Fruit fly (Drosophila melanogaster) whole organism, embryonic: ENCODE data around the gene Hr38.

Experiments used
- CG10147 ChIP-seq: fragments of 200-800 bp; sonication (Bioruptor generic); optimal IDR thresholded peaks from 2 replicates; lab custom pipeline; 2019; ENCODE audit warnings: missing biosample characterization, mild to moderate bottlenecking, missing genetic modification characterization, moderate library complexity
- CG10959 ChIP-seq: fragments of 200-800 bp; sonication (Bioruptor generic); IDR thresholded peaks from 2 replicates; pipeline ENCODE4 v1.3.6; 2022; ENCODE audit warnings: missing biosample characterization, missing genetic modification characterization
- CG10979 ChIP-seq: fragments of 200-800 bp; sonication (Bioruptor generic); optimal IDR thresholded peaks from 2 replicates; lab custom pipeline; 2018; ENCODE audit warnings: missing biosample characterization, mild to moderate bottlenecking, missing genetic modification characterization, moderate library complexity
- CG12299 ChIP-seq: fragments of 200-800 bp; sonication (Bioruptor generic); optimal IDR thresholded peaks from 2 replicates; lab custom pipeline; 2018; ENCODE audit warnings: missing biosample characterization, mild to moderate bottlenecking, missing genetic modification characterization
- CG12659 ChIP-seq: fragments of 200-800 bp; sonication (Bioruptor generic); optimal IDR thresholded peaks from 3 replicates; lab custom pipeline; 2017; ENCODE audit warnings: mild to moderate bottlenecking, missing biosample characterization, missing genetic modification reagents, missing genetic modification characterization
- CG13624 ChIP-seq: fragments of 200-800 bp; sonication (Bioruptor generic); optimal IDR thresholded peaks from 2 replicates; lab custom pipeline; 2016; ENCODE audit warnings: missing biosample characterization, missing genetic modification characterization
- CG14860 ChIP-seq: fragments of 200-800 bp; sonication (Bioruptor generic); IDR thresholded peaks from 3 replicates; pipeline ENCODE4 v1.3.6; 2022; ENCODE audit warnings: missing biosample characterization, missing genetic modification characterization; ENCODE audit not compliant: partially characterized antibody
- CG14965 ChIP-seq: fragments of 200-800 bp; sonication (Bioruptor generic); optimal IDR thresholded peaks from 2 replicates; lab custom pipeline; 2016; ENCODE audit warnings: missing biosample characterization, missing genetic modification characterization, borderline replicate concordance
- CG15601 ChIP-seq: fragments of 200-800 bp; sonication (Bioruptor generic); optimal IDR thresholded peaks from 3 replicates; lab custom pipeline; 2019; ENCODE audit warnings: missing biosample characterization, mild to moderate bottlenecking, missing genetic modification characterization, moderate library complexity
- CG1602 ChIP-seq: fragments of 200-800 bp; sonication (Bioruptor generic); optimal IDR thresholded peaks from 3 replicates; lab custom pipeline; 2016; ENCODE audit warnings: missing biosample characterization, missing genetic modification characterization
- CG16779 ChIP-seq: fragments of 200-800 bp; sonication (Bioruptor generic); IDR thresholded peaks from 2 replicates; pipeline ENCODE4 v1.3.6; 2022; ENCODE audit warnings: missing biosample characterization, missing genetic modification characterization
- CG2678 ChIP-seq: fragments of 200-800 bp; sonication (Bioruptor generic); optimal IDR thresholded peaks from 3 replicates; lab custom pipeline; 2019; ENCODE audit warnings: missing biosample characterization, mild to moderate bottlenecking, missing genetic modification characterization, moderate library complexity
- CG3281 ChIP-seq: fragments of 200-800 bp; sonication (Bioruptor generic); optimal IDR thresholded peaks from 3 replicates; lab custom pipeline; 2017; ENCODE audit warnings: missing biosample characterization, mild to moderate bottlenecking, missing genetic modification characterization
- CG3407 ChIP-seq: fragments of 200-800 bp; sonication (Bioruptor generic); optimal IDR thresholded peaks from 2 replicates; lab custom pipeline; 2018; ENCODE audit warnings: missing biosample characterization, mild to moderate bottlenecking, missing genetic modification characterization
- CG3995 ChIP-seq: fragments of 200-800 bp; sonication (Bioruptor generic); optimal IDR thresholded peaks from 3 replicates; lab custom pipeline; 2016; ENCODE audit warnings: missing biosample characterization, missing genetic modification characterization
- CG4360 ChIP-seq: fragments of 200-800 bp; sonication (Bioruptor generic); IDR thresholded peaks from 2 replicates; pipeline ENCODE4 v1.3.6; 2022; ENCODE audit warnings: missing biosample characterization, missing genetic modification characterization
- CG6689 ChIP-seq: fragments of 200-800 bp; sonication (Bioruptor generic); IDR thresholded peaks from 2 replicates; pipeline ENCODE4 v1.3.6; 2022; ENCODE audit warnings: missing biosample characterization, missing genetic modification characterization
- CG7786 ChIP-seq: fragments of 200-800 bp; sonication (Bioruptor generic); optimal IDR thresholded peaks from 2 replicates; lab custom pipeline; 2016; ENCODE audit warnings: missing biosample characterization, missing genetic modification characterization
- CG7928 ChIP-seq: fragments of 200-800 bp; sonication (Bioruptor generic); optimal IDR thresholded peaks from 2 replicates; lab custom pipeline; 2017; ENCODE audit warnings: missing biosample characterization, mild to moderate bottlenecking, missing genetic modification characterization
- CG8359 ChIP-seq: fragments of 200-800 bp; sonication (Bioruptor generic); optimal IDR thresholded peaks from 2 replicates; lab custom pipeline; 2017; ENCODE audit warnings: missing biosample characterization, mild to moderate bottlenecking, missing genetic modification characterization, borderline replicate concordance
- Deaf1 ChIP-seq: fragments of 200-800 bp; optimal IDR thresholded peaks from 3 replicates; lab custom pipeline; 2019; ENCODE audit warnings: missing biosample characterization, mild to moderate bottlenecking, missing genetic modification characterization, moderate library complexity
- Doc2 ChIP-seq: fragments of 200-800 bp; sonication (Bioruptor generic); IDR thresholded peaks from 2 replicates; pipeline ENCODE4 v1.3.6; 2022; ENCODE audit warnings: missing biosample characterization, missing genetic modification characterization
- Dp ChIP-seq: fragments of 200-800 bp; sonication (Bioruptor generic); optimal IDR thresholded peaks from 2 replicates; lab custom pipeline; 2018; ENCODE audit warnings: missing biosample characterization, mild to moderate bottlenecking, missing genetic modification characterization, moderate library complexity
- HHEX ChIP-seq: fragments of 200-800 bp; sonication (Bioruptor generic); optimal IDR thresholded peaks from 3 replicates; lab custom pipeline; 2017; ENCODE audit warnings: missing biosample characterization, mild to moderate bottlenecking, missing genetic modification characterization, missing genetic modification reagents
- Hey ChIP-seq: fragments of 200-800 bp; sonication (Bioruptor generic); optimal IDR thresholded peaks from 3 replicates; lab custom pipeline; 2018; ENCODE audit warnings: missing biosample characterization, mild to moderate bottlenecking, missing genetic modification characterization
- Hsf ChIP-seq: fragments of 200-800 bp; sonication (Bioruptor generic); optimal IDR thresholded peaks from 3 replicates; lab custom pipeline; 2016; ENCODE audit warnings: missing biosample characterization, missing genetic modification characterization
- Lhr ChIP-seq: fragments of 200-800 bp; sonication (Bioruptor generic); optimal IDR thresholded peaks from 3 replicates; lab custom pipeline; 2017; ENCODE audit warnings: mild to moderate bottlenecking, missing biosample characterization, missing genetic modification reagents, missing genetic modification characterization
- Myb ChIP-seq: fragments of 200-800 bp; sonication (Bioruptor generic); optimal IDR thresholded peaks from 2 replicates; lab custom pipeline; 2016; ENCODE audit warnings: missing biosample characterization, missing genetic modification characterization
- NC2α ChIP-seq: fragments of 200-800 bp; sonication (Bioruptor generic); optimal IDR thresholded peaks from 2 replicates; lab custom pipeline; 2016; ENCODE audit warnings: missing biosample characterization, missing genetic modification characterization
- Oaz ChIP-seq: fragments of 200-800 bp; sonication (Bioruptor generic); IDR thresholded peaks from 2 replicates; pipeline ENCODE4 v1.3.6; 2022; ENCODE audit warnings: missing biosample characterization, missing genetic modification characterization
- Sin3A ChIP-seq: fragments of >200 bp; optimal IDR thresholded peaks from 2 replicates; lab custom pipeline; 2018
- Six4 ChIP-seq: fragments of 200-800 bp; sonication (Bioruptor generic); optimal IDR thresholded peaks from 2 replicates; lab custom pipeline; 2016; ENCODE audit warnings: missing biosample characterization, missing genetic modification characterization
- Sry-δ ChIP-seq: fragments of 200-800 bp; sonication (Bioruptor generic); optimal IDR thresholded peaks from 2 replicates; lab custom pipeline; 2016; ENCODE audit warnings: missing biosample characterization, missing genetic modification characterization
- TFAM ChIP-seq: fragments of 200-800 bp; sonication (Bioruptor generic); optimal IDR thresholded peaks from 2 replicates; lab custom pipeline; 2017; ENCODE audit warnings: missing biosample characterization, missing genetic modification characterization, inconsistent platforms
- bigmax ChIP-seq: fragments of 200-800 bp; sonication (Bioruptor generic); optimal IDR thresholded peaks from 2 replicates; lab custom pipeline; 2018; ENCODE audit warnings: missing biosample characterization, mild to moderate bottlenecking, missing genetic modification characterization
- da ChIP-seq: fragments of 200-800 bp; sonication (Bioruptor generic); optimal IDR thresholded peaks from 2 replicates; lab custom pipeline; 2016; ENCODE audit warnings: missing biosample characterization, missing genetic modification characterization
- dati ChIP-seq: fragments of 200-800 bp; sonication (Bioruptor generic); IDR thresholded peaks from 2 replicates; pipeline ENCODE4 v1.3.6; 2022; ENCODE audit warnings: missing biosample characterization, missing genetic modification characterization
- ems ChIP-seq: fragments of 200-800 bp; sonication (Bioruptor generic); optimal IDR thresholded peaks from 3 replicates; lab custom pipeline; 2016; ENCODE audit warnings: missing biosample characterization, missing genetic modification characterization
- fd64A ChIP-seq: fragments of 200-800 bp; sonication (Bioruptor generic); optimal IDR thresholded peaks from 3 replicates; lab custom pipeline; 2018; ENCODE audit warnings: missing biosample characterization, mild to moderate bottlenecking, missing genetic modification characterization
- hbn ChIP-seq: fragments of 200-800 bp; sonication (Bioruptor generic); IDR thresholded peaks from 2 replicates; pipeline ENCODE4 v1.3.6; 2022; ENCODE audit warnings: missing biosample characterization, missing genetic modification characterization; ENCODE audit not compliant: partially characterized antibody
- lmd ChIP-seq: fragments of 200-800 bp; sonication (Bioruptor generic); IDR thresholded peaks from 2 replicates; pipeline ENCODE4 v1.3.6; 2022; ENCODE audit warnings: missing biosample characterization, missing genetic modification characterization
- nau ChIP-seq: fragments of 200-800 bp; sonication (Bioruptor generic); optimal IDR thresholded peaks from 3 replicates; lab custom pipeline; 2017; ENCODE audit warnings: missing biosample characterization, mild to moderate bottlenecking, missing genetic modification characterization, missing genetic modification reagents
- nerfin-2 ChIP-seq: fragments of 200-800 bp; sonication (Bioruptor generic); IDR thresholded peaks from 2 replicates; pipeline ENCODE4 v1.3.6; 2022; ENCODE audit warnings: missing biosample characterization, missing genetic modification characterization; ENCODE audit not compliant: partially characterized antibody
- peb ChIP-seq: fragments of 200-800 bp; sonication (Bioruptor generic); IDR thresholded peaks from 2 replicates; pipeline ENCODE4 v1.3.6; 2022; ENCODE audit warnings: missing biosample characterization, missing genetic modification characterization
- rib ChIP-seq: fragments of 200-800 bp; sonication (Bioruptor generic); IDR thresholded peaks from 2 replicates; pipeline ENCODE4 v1.3.6; 2022; ENCODE audit warnings: missing biosample characterization, missing genetic modification characterization
- tap ChIP-seq: fragments of 200-800 bp; optimal IDR thresholded peaks from 3 replicates; lab custom pipeline; 2019; ENCODE audit warnings: missing biosample characterization, mild to moderate bottlenecking, missing genetic modification characterization, moderate library complexity
- tup ChIP-seq: fragments of 200-800 bp; sonication (Bioruptor generic); optimal IDR thresholded peaks from 2 replicates; lab custom pipeline; 2016; ENCODE audit warnings: missing biosample characterization, mild to moderate bottlenecking, missing genetic modification characterization, moderate library complexity
- vfl ChIP-seq: fragments of 200-800 bp; sonication (Bioruptor generic); optimal IDR thresholded peaks from 2 replicates; lab custom pipeline; 2016; ENCODE audit warnings: missing biosample characterization, missing genetic modification characterization
- vnd ChIP-seq: fragments of 200-800 bp; sonication (Bioruptor generic); IDR thresholded peaks from 3 replicates; pipeline ENCODE4 v1.3.6; 2022; ENCODE audit warnings: missing biosample characterization, missing genetic modification characterization; ENCODE audit not compliant: partially characterized antibody

The Hr38 gene

dm6 chr2L:20714468-20715404 lies at the start of gene Hr38 (continued):
- TF ChIP-seq CG6689 (GFP tag; lab: Robert Waterston, UW), result no peak
- no peak for TF ChIP-seq NC2α
- TF ChIP-seq CG16779, result no peak
- TF ChIP-seq peb, result no peak
- TF ChIP-seq CG15601 (tag; lab: Kevin White, UChicago), result no peak
- TF ChIP-seq Sin3A (lab: Kevin White, UChicago), result no peak
- no peak for TF ChIP-seq CG10979
- no peak for TF ChIP-seq CG3995 (GFP tag; lab: Kevin White, UChicago)
- peak; percentile 36 for TF ChIP-seq CG13624 (GFP tag; lab: Kevin White, UChicago)
- TF ChIP-seq HHEX (GFP tag; lab: Kevin White, UChicago), result peak; percentile 43
- no peak for TF ChIP-seq CG12299 (tag; lab: Kevin White, UChicago)
- no peak for TF ChIP-seq TFAM (GFP tag; lab: Kevin White, UChicago)
- peak; percentile 26 for TF ChIP-seq nau (GFP tag; lab: Kevin White, UChicago)
- peak; percentile 29 for TF ChIP-seq CG10147 (GFP tag; lab: Kevin White, UChicago)
- peak; percentile 85 for TF ChIP-seq CG2678 (tag; lab: Kevin White, UChicago)
- TF ChIP-seq Lhr (GFP tag; lab: Kevin White, UChicago), result no peak
- no peak for TF ChIP-seq CG7928 (GFP tag; lab: Kevin White, UChicago)
- TF ChIP-seq CG3281, result peak; percentile 67
- peak; percentile 18 for TF ChIP-seq Six4 (GFP tag; lab: Kevin White, UChicago)
- no peak for TF ChIP-seq ems (GFP tag; lab: Kevin White, UChicago)
- no peak for TF ChIP-seq da (GFP tag; lab: Kevin White, UChicago)
- no peak for TF ChIP-seq Doc2 (GFP tag; lab: Robert Waterston, UW)
- TF ChIP-seq bigmax (GFP tag; lab: Kevin White, UChicago), result no peak
- TF ChIP-seq nerfin-2 (GFP tag; lab: Robert Waterston, UW), result no peak
- peak; percentile 34 for TF ChIP-seq CG12659 (GFP tag; lab: Kevin White, UChicago)
- TF ChIP-seq tup (GFP tag; lab: Kevin White, UChicago), result no peak
- no peak for TF ChIP-seq CG14860 (GFP tag; lab: Robert Waterston, UW)
- TF ChIP-seq CG7786 (GFP tag; lab: Kevin White, UChicago), result peak; percentile 42
- no peak for TF ChIP-seq CG10959 (GFP tag; lab: Robert Waterston, UW)
- no peak for TF ChIP-seq fd64A (GFP tag; lab: Kevin White, UChicago)
- peak; percentile 8 for TF ChIP-seq CG1602
- TF ChIP-seq Oaz (GFP tag; lab: Robert Waterston, UW), result no peak
- peak; percentile 97 for TF ChIP-seq Deaf1 (tag; lab: Kevin White, UChicago)
- no peak for TF ChIP-seq CG3407 (GFP tag; lab: Kevin White, UChicago)
- no peak for TF ChIP-seq Sry-δ (GFP tag; lab: Kevin White, UChicago)
- 0 out of 2 replicates have a peak, but pooled peaks have one; percentile 30 for TF ChIP-seq CG4360 (GFP tag; lab: Robert Waterston, UW)
- peak; percentile 51 for TF ChIP-seq Hsf
- TF ChIP-seq rib, result 0 out of 2 replicates have a peak, but pooled peaks have one; percentile 42
- no peak for TF ChIP-seq vfl (GFP tag; lab: Kevin White, UChicago)
- TF ChIP-seq hbn, result no peak
- TF ChIP-seq Dp (GFP tag; lab: Kevin White, UChicago), result no peak
- TF ChIP-seq Hey (tag; lab: Kevin White, UChicago), result no peak
- no peak for TF ChIP-seq dati (GFP tag; lab: Robert Waterston, UW)
- no peak for TF ChIP-seq CG8359
- no peak for TF ChIP-seq vnd
- no peak for TF ChIP-seq tap (tag; lab: Kevin White, UChicago)
- TF ChIP-seq Myb (GFP tag; lab: Kevin White, UChicago), result peak; percentile 37
- no peak for TF ChIP-seq CG14965 (GFP tag; lab: Kevin White, UChicago)
- TF ChIP-seq lmd (GFP tag; lab: Robert Waterston, UW), result peak; percentile 28; the same call in 1 of the 2 replicates
